Worm (Caenorhabditis elegans) whole organism, L4 larva: ENCODE data around the gene fubl-2.

Experiments used
- D1046.2 ChIP-seq: fragments of 200-800 bp; sonication (Bioruptor generic); IDR thresholded peaks from 2 replicates; pipeline ENCODE4 v1.3.6; 2022; ENCODE audit warnings: missing genetic modification characterization, missing compliant biosample characterization
- F10B5.3 ChIP-seq: sonication (generic microtip); optimal IDR thresholded peaks from 2 replicates; lab custom pipeline; 2016; ENCODE audit warnings: mild to moderate bottlenecking, missing genetic modification characterization, missing compliant biosample characterization
- F37D6.2 ChIP-seq: sonication (generic microtip); optimal IDR thresholded peaks from 2 replicates; lab custom pipeline; 2016; ENCODE audit warnings: mild to moderate bottlenecking, missing genetic modification characterization, missing compliant biosample characterization
- F49E8.2 ChIP-seq: sonication (generic microtip); optimal IDR thresholded peaks from 2 replicates; lab custom pipeline; 2016; ENCODE audit warnings: missing compliant biosample characterization, mild to moderate bottlenecking, missing genetic modification characterization, borderline replicate concordance
- R02D3.7 ChIP-seq: fragments of 150-350 bp; sonication (generic microtip); optimal IDR thresholded peaks from 3 replicates; lab custom pipeline; 2014; ENCODE audit warnings: missing biosample characterization, missing genetic modification characterization
- T20F7.1 ChIP-seq: fragments of 200-800 bp; sonication (Bioruptor generic); optimal IDR thresholded peaks from 2 replicates; lab custom pipeline; 2018; ENCODE audit warnings: mild to moderate bottlenecking, missing genetic modification characterization, missing compliant biosample characterization
- ZK337.2 ChIP-seq: fragments of 200-800 bp; sonication (Bioruptor generic); IDR thresholded peaks from 2 replicates; pipeline ENCODE4 v1.3.6; 2022; ENCODE audit warnings: missing genetic modification reagents, missing genetic modification characterization, missing compliant biosample characterization
- aha-1 ChIP-seq: fragments of 150-350 bp; peaks from one replicate; lab custom pipeline; 2014; ENCODE audit warnings: missing biosample characterization, missing genetic modification characterization
- ama-1 ChIP-seq: fragments of 150-350 bp; optimal IDR thresholded peaks from 2 replicates; lab custom pipeline; 2014; ENCODE audit warnings: inconsistent platforms, mixed read lengths
- arid-1 ChIP-seq: fragments of 200-800 bp; sonication (Bioruptor generic); conservative IDR thresholded peaks from 2 replicates; pipeline ENCODE4 v1.3.6; 2022; ENCODE audit warnings: missing genetic modification reagents, missing genetic modification characterization, missing compliant biosample characterization
- daf-16 ChIP-seq, 3 experiments: sonication (generic microtip); optimal IDR thresholded peaks; 2 replicates each; lab custom pipeline; 2016 to 2017; ENCODE audit warnings: missing genetic modification characterization in 3 of 3, missing genetic modification reagents in 3 of 3, mild to moderate bottlenecking in 2 of 3, missing compliant biosample characterization in 2 of 3, missing biosample characterization in 1 of 3, moderate library complexity in 1 of 3
- daf-8 ChIP-seq: fragments of 200-800 bp; sonication (Bioruptor generic); IDR thresholded peaks from 2 replicates; pipeline ENCODE4 v1.3.6; 2022; ENCODE audit warnings: missing genetic modification characterization, missing compliant biosample characterization
- dpl-1 ChIP-seq: fragments of 150-350 bp; optimal IDR thresholded peaks from 2 replicates; lab custom pipeline; 2014; ENCODE audit warnings: missing biosample characterization, missing genetic modification reagents, missing genetic modification characterization
- dve-1 ChIP-seq: sonication (generic microtip); optimal IDR thresholded peaks from 2 replicates; lab custom pipeline; 2017; ENCODE audit warnings: antibody characterized with exemption, mild to moderate bottlenecking, missing genetic modification characterization, missing compliant biosample characterization; ENCODE audit not compliant: insufficient read depth
- gei-8 ChIP-seq: fragments of 200-800 bp; sonication (Bioruptor generic); optimal IDR thresholded peaks from 2 replicates; lab custom pipeline; 2018; ENCODE audit warnings: mild to moderate bottlenecking, missing genetic modification characterization, missing compliant biosample characterization
- hlh-11 ChIP-seq: fragments of 200-800 bp; sonication (Bioruptor generic); optimal IDR thresholded peaks from 2 replicates; lab custom pipeline; 2018; ENCODE audit warnings: mild to moderate bottlenecking, missing genetic modification characterization, missing compliant biosample characterization
- jun-1 ChIP-seq: fragments of 150-350 bp; optimal IDR thresholded peaks from 2 replicates; lab custom pipeline; 2014; ENCODE audit warnings: missing biosample characterization, missing genetic modification reagents, missing genetic modification characterization
- lin-1 ChIP-seq: fragments of 200-800 bp; sonication (Bioruptor generic); IDR thresholded peaks from 2 replicates; pipeline ENCODE4 v1.3.6; 2022; ENCODE audit warnings: missing genetic modification reagents, missing genetic modification characterization, missing compliant biosample characterization
- lin-13 ChIP-seq: fragments of 150-350 bp; optimal IDR thresholded peaks from 2 replicates; lab custom pipeline; 2014; ENCODE audit warnings: missing biosample characterization, missing genetic modification reagents, missing genetic modification characterization
- lin-38 ChIP-seq: fragments of 200-800 bp; sonication (Bioruptor generic); IDR thresholded peaks from 2 replicates; pipeline ENCODE4 v1.3.6; 2022; ENCODE audit warnings: missing genetic modification reagents, missing genetic modification characterization, missing compliant biosample characterization
- lsy-2 ChIP-seq, 2 experiments: fragments of 150-350 bp in 1 of 2; sonication (generic microtip) in 1 of 2; optimal IDR thresholded peaks; 2 replicates each; lab custom pipeline; 2014 to 2017; ENCODE audit warnings: missing biosample characterization in 2 of 2, missing genetic modification characterization in 2 of 2
- mdl-1 ChIP-seq, 2 experiments: fragments of 150-350 bp in 1 of 2; sonication (generic microtip) in 1 of 2; optimal IDR thresholded peaks; 2 replicates each; lab custom pipeline; 2014 to 2017; ENCODE audit warnings: missing biosample characterization in 2 of 2, missing genetic modification characterization in 2 of 2
- mdt-29 ChIP-seq: fragments of 200-800 bp; sonication (Bioruptor generic); IDR thresholded peaks from 2 replicates; pipeline ENCODE4 v1.3.6; 2022; ENCODE audit warnings: missing genetic modification reagents, missing genetic modification characterization, missing compliant biosample characterization
- mep-1 ChIP-seq: fragments of 150-350 bp; sonication (generic microtip); optimal IDR thresholded peaks from 3 replicates; lab custom pipeline; 2014; ENCODE audit warnings: missing biosample characterization, missing genetic modification characterization
- mes-2 ChIP-seq: sonication (generic microtip); optimal IDR thresholded peaks from 2 replicates; lab custom pipeline; 2016; ENCODE audit warnings: missing genotype, mild to moderate bottlenecking, missing genetic modification characterization, missing compliant biosample characterization; ENCODE audit not compliant: poor library complexity, severe bottlenecking
- mxl-3 ChIP-seq: fragments of 200-800 bp; sonication (Bioruptor generic); optimal IDR thresholded peaks from 2 replicates; lab custom pipeline; 2018; ENCODE audit warnings: mild to moderate bottlenecking, missing genetic modification characterization, missing compliant biosample characterization
- nhr-10 ChIP-seq: fragments of 150-350 bp; optimal IDR thresholded peaks from 2 replicates; lab custom pipeline; 2014; ENCODE audit warnings: missing biosample characterization, missing genetic modification characterization
- nhr-237 ChIP-seq: sonication (generic microtip); optimal IDR thresholded peaks from 2 replicates; lab custom pipeline; 2017; ENCODE audit warnings: missing biosample characterization, missing genetic modification characterization
- nhr-28 ChIP-seq: fragments of 150-350 bp; optimal IDR thresholded peaks from 2 replicates; lab custom pipeline; 2014; ENCODE audit warnings: missing biosample characterization, missing genetic modification characterization
- nhr-41 ChIP-seq: fragments of 200-800 bp; sonication (Bioruptor generic); IDR thresholded peaks from 2 replicates; pipeline ENCODE4 v1.3.6; 2022; ENCODE audit warnings: missing genetic modification reagents, missing genetic modification characterization, missing compliant biosample characterization
- nhr-42 ChIP-seq: fragments of 200-800 bp; sonication (Bioruptor generic); IDR thresholded peaks from 2 replicates; pipeline ENCODE4 v1.3.6; 2022; ENCODE audit warnings: missing genetic modification characterization, missing compliant biosample characterization
- nhr-77 ChIP-seq: fragments of 150-350 bp; optimal IDR thresholded peaks from 2 replicates; lab custom pipeline; 2014; ENCODE audit warnings: missing biosample characterization, missing genetic modification characterization
- pqm-1 ChIP-seq: sonication (generic microtip); optimal IDR thresholded peaks from 2 replicates; lab custom pipeline; 2017; ENCODE audit warnings: missing biosample characterization, missing genetic modification characterization
- rbr-2 ChIP-seq: sonication (generic microtip); optimal IDR thresholded peaks from 2 replicates; lab custom pipeline; 2016; ENCODE audit warnings: missing genotype, missing genetic modification characterization, missing compliant biosample characterization
- set-16 ChIP-seq: fragments of 200-800 bp; sonication (Bioruptor generic); IDR thresholded peaks from 2 replicates; pipeline ENCODE4 v1.3.6; 2022; ENCODE audit warnings: missing genetic modification reagents, missing genetic modification characterization, missing compliant biosample characterization
- skn-1 ChIP-seq: fragments of 150-350 bp; optimal IDR thresholded peaks from 2 replicates; lab custom pipeline; 2014; ENCODE audit warnings: missing biosample characterization, missing genetic modification characterization
- spr-1 ChIP-seq: sonication (generic microtip); optimal IDR thresholded peaks from 2 replicates; lab custom pipeline; 2016; ENCODE audit warnings: mild to moderate bottlenecking, missing genetic modification characterization, missing compliant biosample characterization
- spr-3 ChIP-seq: fragments of 200-800 bp; sonication (Bioruptor generic); optimal IDR thresholded peaks from 2 replicates; lab custom pipeline; 2018; ENCODE audit warnings: mild to moderate bottlenecking, missing genetic modification characterization, missing compliant biosample characterization
- tra-1 ChIP-seq: fragments of 200-800 bp; sonication (Bioruptor generic); IDR thresholded peaks from 2 replicates; pipeline ENCODE4 v1.3.6; 2022; ENCODE audit warnings: missing genetic modification reagents, missing genetic modification characterization, missing compliant biosample characterization
- unc-130 ChIP-seq: sonication (generic microtip); optimal IDR thresholded peaks from 2 replicates; lab custom pipeline; 2016; ENCODE audit warnings: missing genetic modification reagents, missing genetic modification characterization, missing compliant biosample characterization
- unc-39 ChIP-seq: sonication (generic microtip); optimal IDR thresholded peaks from 2 replicates; lab custom pipeline; 2017; ENCODE audit warnings: missing biosample characterization, missing genetic modification characterization
- unc-62 ChIP-seq, 3 experiments: fragments of 150-350 bp in 1 of 3; sonication (generic microtip); optimal IDR thresholded peaks in 2 of 3; peaks in 1 of 3; 1 replicate in 1 of 3; 2 replicates in 2 of 3; lab custom pipeline; 2014 to 2017; ENCODE audit warnings: missing biosample characterization in 3 of 3, missing genetic modification characterization in 3 of 3, missing genetic modification reagents in 3 of 3, missing genotype in 1 of 3
- zfp-2 ChIP-seq: sonication (generic microtip); optimal IDR thresholded peaks from 2 replicates; lab custom pipeline; 2016; ENCODE audit warnings: mild to moderate bottlenecking, missing genetic modification characterization, missing compliant biosample characterization
- zip-2 ChIP-seq: fragments of 150-350 bp; optimal IDR thresholded peaks from 2 replicates; lab custom pipeline; 2014; ENCODE audit warnings: missing biosample characterization, missing genetic modification characterization
- ztf-11 ChIP-seq: fragments of 150-350 bp; optimal IDR thresholded peaks from 2 replicates; lab custom pipeline; 2014; ENCODE audit warnings: missing biosample characterization, missing genetic modification characterization
- ztf-7 ChIP-seq: fragments of 150-350 bp; optimal IDR thresholded peaks from 2 replicates; lab custom pipeline; 2014; ENCODE audit warnings: missing biosample characterization, missing genetic modification characterization

The fubl-2 gene

DNA sequence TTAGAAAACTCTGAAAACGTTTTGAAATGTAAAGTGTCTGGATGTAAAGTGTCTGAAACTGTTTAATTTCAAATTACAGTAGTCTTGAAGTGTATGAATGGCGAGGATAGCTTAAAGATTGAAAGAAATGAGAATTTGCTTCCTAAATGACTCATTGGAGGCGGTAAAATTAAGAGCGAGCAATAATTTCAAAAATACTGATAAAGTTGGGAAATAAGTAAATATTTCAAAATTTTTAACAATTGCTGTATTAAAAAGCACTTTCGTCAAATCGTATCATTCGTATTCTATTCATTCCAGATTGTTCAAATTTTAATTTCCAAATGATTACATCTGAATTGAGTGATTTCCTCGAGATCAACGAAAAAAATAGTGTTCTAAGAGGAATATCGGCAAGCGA, 36.8 kb upstream of the fubl-2 start, which contains the start of gene B0280.2:
Gene B0280.2, plus strand, starts transcription at position 301 of the 400 bp plus-strand sequence.
- TF ChIP-seq nhr-77 (tag; lab: Kevin White, UChicago) = no peak
- TF ChIP-seq nhr-28 (tag; lab: Kevin White, UChicago) = no peak
- no peak for TF ChIP-seq skn-1 (tag; lab: Kevin White, UChicago)
- no peak for TF ChIP-seq jun-1 (tag; lab: Kevin White, UChicago)
- TF ChIP-seq nhr-237 (tag; lab: Kevin White, UChicago) = no peak
- TF ChIP-seq daf-16 (GFP tag; optimal IDR thresholded peaks at IDR 0.05; lab: Kevin White, UChicago) = no peak
- no peak for TF ChIP-seq daf-16 (tag; optimal IDR thresholded peaks at IDR 0.05; lab: Kevin White, UChicago)
- no peak for TF ChIP-seq F37D6.2 (tag; lab: Kevin White, UChicago)
- TF ChIP-seq nhr-41 (GFP tag; lab: Robert Waterston, UW) = no peak
- no peak for TF ChIP-seq D1046.2 (GFP tag; lab: Robert Waterston, UW)
- no peak for TF ChIP-seq zfp-2 (tag; lab: Kevin White, UChicago)
- TF ChIP-seq daf-8 = no peak
- TF ChIP-seq, all 104 proteins: peak for 0

DNA sequence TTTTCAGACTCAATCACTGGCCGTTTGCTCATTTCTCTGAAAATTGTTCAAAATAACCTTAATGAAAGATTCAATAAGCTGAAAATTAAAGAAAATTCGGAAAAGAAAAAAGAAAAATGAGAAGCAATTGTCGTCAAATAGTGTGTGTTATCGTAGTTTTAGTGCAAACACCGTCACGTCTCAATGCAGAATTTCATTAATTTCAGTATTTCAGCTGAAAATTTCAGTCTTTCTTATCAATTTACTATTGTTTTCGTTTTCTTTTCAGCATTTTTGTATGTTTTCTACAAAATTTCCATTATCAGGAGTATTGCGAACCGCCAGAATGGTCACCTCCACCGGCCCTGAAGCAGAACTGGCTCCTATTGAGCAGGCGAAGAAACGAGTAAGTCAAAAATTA, 35.3 kb upstream of the fubl-2 start, which contains the start of the genes B0280.9 and rpia-1:
Gene B0280.9, minus strand, starts transcription at position 36 of the 400 bp plus-strand sequence.
Gene rpia-1, plus strand, starts transcription at position 269 of the 400 bp plus-strand sequence.
- TF ChIP-seq lin-13 (GFP tag; lab: Kevin White, UChicago) (no peak), lin-38 (GFP tag; lab: Robert Waterston, UW) (no peak), nhr-28 (tag; lab: Kevin White, UChicago) (peak; percentile 6), hlh-11 (tag; lab: Kevin White, UChicago) (peak; percentile 40), mes-2 (peak; percentile 44), aha-1 (tag; lab: Kevin White, UChicago) (peak; percentile 79), F49E8.2 (no peak), unc-62 (GFP tag; optimal IDR thresholded peaks at IDR 0.05 in 1 of 2; lab: Kevin White, UChicago) (peak in 1 of 2 experiments; percentile 73), unc-62 (tag; optimal IDR thresholded peaks at IDR 0.05; lab: Kevin White, UChicago) (no peak), spr-3 (GFP tag; lab: Kevin White, UChicago) (no peak), nhr-10 (peak; percentile 16), dpl-1 (GFP tag; lab: Kevin White, UChicago) (peak; percentile 6), pqm-1 (tag; lab: Kevin White, UChicago) (peak; percentile 23), dve-1 (tag; lab: Kevin White, UChicago) (peak; percentile 52), lsy-2 (tag; optimal IDR thresholded peaks at IDR 0.05; lab: Kevin White, UChicago) (peak; percentile 42 to 96), F10B5.3 (tag; lab: Kevin White, UChicago) (no peak), unc-130 (GFP tag; lab: Kevin White, UChicago) (no peak), ztf-7 (tag; lab: Kevin White, UChicago) (peak; percentile 5), T20F7.1 (GFP tag; lab: Kevin White, UChicago) (no peak), mep-1 (tag; lab: Kevin White, UChicago) (peak; percentile 25), ama-1 (lab: Kevin White, UChicago) (no peak), nhr-42 (GFP tag; lab: Robert Waterston, UW) (no peak), daf-16 (GFP tag; optimal IDR thresholded peaks at IDR 0.05; lab: Kevin White, UChicago) (no peak), daf-16 (tag; optimal IDR thresholded peaks at IDR 0.05; lab: Kevin White, UChicago) (peak; percentile 72), nhr-77 (tag; lab: Kevin White, UChicago) (peak; percentile 41), zip-2 (tag; lab: Kevin White, UChicago) (no peak), rbr-2 (tag; lab: Kevin White, UChicago) (no peak), set-16 (no peak)

DNA sequence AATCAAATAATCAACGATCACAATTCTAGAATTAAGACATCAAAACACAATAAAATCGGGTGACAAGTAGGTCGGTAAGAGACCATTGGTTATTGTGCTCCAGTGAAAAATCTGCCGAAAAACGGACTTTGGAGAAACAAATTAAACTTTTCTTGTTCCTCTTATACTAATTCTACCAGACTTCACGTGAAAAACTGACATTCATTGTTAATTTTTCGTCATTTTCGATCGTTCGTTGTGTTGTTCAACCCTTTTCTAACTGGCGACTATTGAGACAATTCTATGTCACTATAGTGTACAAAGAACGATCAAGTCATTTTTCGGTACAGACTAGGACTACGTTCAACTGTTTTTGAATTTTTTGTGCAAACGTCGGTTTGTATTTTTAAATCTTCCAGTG, 32.9 kb upstream of the fubl-2 start:
- TF ChIP-seq spr-3 (GFP tag; lab: Kevin White, UChicago) (no peak), ztf-11 (tag; lab: Kevin White, UChicago) (no peak), gei-8 (no peak), D1046.2 (GFP tag; lab: Robert Waterston, UW) (no peak), mdt-29 (GFP tag; lab: Robert Waterston, UW) (no peak), ZK337.2 (GFP tag; lab: Robert Waterston, UW) (no peak), mdl-1 (tag; optimal IDR thresholded peaks at IDR 0.05; lab: Kevin White, UChicago) (no peak), aha-1 (tag; lab: Kevin White, UChicago) (no peak), R02D3.7 (tag; lab: Kevin White, UChicago) (no peak), skn-1 (tag; lab: Kevin White, UChicago) (no peak), arid-1 (GFP tag; lab: Robert Waterston, UW) (0 out of 2 replicates have a peak, but pooled peaks have one; percentile 14), pqm-1 (tag; lab: Kevin White, UChicago) (peak; percentile 12), unc-39 (no peak), F10B5.3 (tag; lab: Kevin White, UChicago) (no peak), nhr-41 (GFP tag; lab: Robert Waterston, UW) (no peak), spr-1 (tag; lab: Kevin White, UChicago) (no peak), nhr-10 (peak; percentile 33), tra-1 (GFP tag; lab: Robert Waterston, UW) (no peak), lin-1 (GFP tag; lab: Robert Waterston, UW) (no peak), mxl-3 (GFP tag; lab: Kevin White, UChicago) (no peak), daf-8 (no peak)
